Fruit fly (Drosophila melanogaster) whole organism, embryonic: ENCODE measurements around the gene vvl.

Source experiments
- Bgb ChIP-seq: fragments of 200-800 bp; sonication (Bioruptor generic); IDR thresholded peaks from 2 replicates; pipeline ENCODE4 v1.3.6; 2022; ENCODE audit warnings: missing biosample characterization, missing genetic modification characterization; ENCODE audit not compliant: partially characterized antibody
- CG15601 ChIP-seq: fragments of 200-800 bp; sonication (Bioruptor generic); optimal IDR thresholded peaks from 3 replicates; lab custom pipeline; 2019; ENCODE audit warnings: missing biosample characterization, mild to moderate bottlenecking, missing genetic modification characterization, moderate library complexity
- CG4730 ChIP-seq: fragments of 200-800 bp; sonication (Bioruptor generic); IDR thresholded peaks from 2 replicates; pipeline ENCODE4 v1.3.6; 2022; ENCODE audit warnings: missing biosample characterization, missing genetic modification characterization
- CG6813 ChIP-seq: fragments of 200-800 bp; sonication (Bioruptor generic); optimal IDR thresholded peaks from 2 replicates; lab custom pipeline; 2017; ENCODE audit warnings: missing biosample characterization, missing genetic modification characterization, mild to moderate bottlenecking, moderate library complexity, missing genetic modification reagents
- CoRest ChIP-seq: fragments of 200-800 bp; sonication (Bioruptor generic); optimal IDR thresholded peaks from 3 replicates; lab custom pipeline; 2018; ENCODE audit warnings: missing biosample characterization, mild to moderate bottlenecking, missing genetic modification characterization, moderate library complexity
- Myb ChIP-seq: fragments of 200-800 bp; sonication (Bioruptor generic); optimal IDR thresholded peaks from 2 replicates; lab custom pipeline; 2016; ENCODE audit warnings: missing biosample characterization, missing genetic modification characterization
- ab ChIP-seq: fragments of 200-800 bp; sonication (Bioruptor generic); optimal IDR thresholded peaks from 2 replicates; lab custom pipeline; 2016; ENCODE audit warnings: missing biosample characterization, missing genetic modification characterization
- ewg ChIP-seq: fragments of 200-800 bp; sonication (Bioruptor generic); optimal IDR thresholded peaks from 3 replicates; lab custom pipeline; 2017; ENCODE audit warnings: mild to moderate bottlenecking, missing biosample characterization, missing genetic modification reagents, missing genetic modification characterization
- pb ChIP-seq: fragments of 200-800 bp; sonication (Bioruptor generic); optimal IDR thresholded peaks from 3 replicates; lab custom pipeline; 2016; ENCODE audit warnings: missing biosample characterization, missing genetic modification characterization
- prd ChIP-seq, 3 experiments: fragments of >200 bp in 2 of 3; fragments of 200-800 bp in 1 of 3; sonication (Bioruptor generic) in 1 of 3; optimal IDR thresholded peaks in 2 of 3; IDR thresholded peaks in 1 of 3; 2 replicates in 2 of 3; 3 replicates in 1 of 3; pipeline versions ENCODE4 v1.3.6 to Lab custom; 2017 to 2022; ENCODE audit warnings: missing biosample characterization in 1 of 3, missing genetic modification characterization in 1 of 3
- sens-2 ChIP-seq: fragments of 200-800 bp; sonication (Bioruptor generic); IDR thresholded peaks from 2 replicates; pipeline ENCODE4 v1.3.6; 2022; ENCODE audit warnings: missing biosample characterization, missing genetic modification characterization
- sisA ChIP-seq: fragments of 200-800 bp; sonication (Bioruptor generic); IDR thresholded peaks from 2 replicates; pipeline ENCODE4 v1.3.6; 2022; ENCODE audit warnings: missing biosample characterization, missing genetic modification characterization
- stc ChIP-seq: fragments of 200-800 bp; sonication (Bioruptor generic); IDR thresholded peaks from 2 replicates; pipeline ENCODE4 v1.3.6; 2022; ENCODE audit warnings: missing biosample characterization, missing genetic modification characterization
- zfh1 ChIP-seq: fragments of 200-800 bp; sonication (Bioruptor generic); IDR thresholded peaks from 3 replicates; pipeline ENCODE4 v1.3.6; 2022; ENCODE audit warnings: missing biosample characterization, missing genetic modification characterization

DNA sequence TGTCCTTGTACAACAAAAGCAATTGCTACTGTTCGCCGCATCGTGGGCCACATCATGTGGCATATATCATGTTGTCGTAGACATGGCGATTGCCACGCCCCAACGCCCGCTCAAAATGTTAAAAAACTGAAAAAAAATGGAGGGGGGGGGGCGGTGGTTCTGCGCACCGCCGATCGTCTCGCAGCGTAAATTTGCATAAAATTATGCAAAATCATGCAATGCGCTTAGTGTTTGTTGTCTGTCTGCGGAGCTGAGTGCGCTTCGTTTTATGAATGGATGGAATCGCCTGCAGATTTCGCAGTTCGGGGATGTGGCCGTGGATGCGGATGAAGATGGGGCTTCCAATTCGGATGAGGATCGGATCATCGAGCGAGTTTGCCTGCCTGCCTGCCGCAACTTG lies 18.1 kb upstream of the vvl start:
- TF ChIP-seq CG6813 (GFP tag; lab: Kevin White, UChicago) (no peak), Bgb (no peak), stc (GFP tag; lab: Robert Waterston, UW) (no peak), pb (GFP tag; lab: Kevin White, UChicago) (no peak), ewg (GFP tag; lab: Kevin White, UChicago) (no peak), Myb (GFP tag; lab: Kevin White, UChicago) (no peak), CG15601 (no peak), CoRest (tag; lab: Kevin White, UChicago) (no peak), ab (GFP tag; lab: Kevin White, UChicago) (no peak), sisA (GFP tag; lab: Robert Waterston, UW) (no peak), zfh1 (no peak), CG4730 (no peak), sens-2 (no peak), prd (optimal IDR thresholded peaks at IDR 0.05; lab: Kevin White, UChicago) (no peak), prd (GFP tag; IDR thresholded peaks at IDR 0.05; lab: Robert Waterston, UW) (no peak)
